1 fruit fly cellular context compared by ENCODE assay signal in the genomic region with DNA sequence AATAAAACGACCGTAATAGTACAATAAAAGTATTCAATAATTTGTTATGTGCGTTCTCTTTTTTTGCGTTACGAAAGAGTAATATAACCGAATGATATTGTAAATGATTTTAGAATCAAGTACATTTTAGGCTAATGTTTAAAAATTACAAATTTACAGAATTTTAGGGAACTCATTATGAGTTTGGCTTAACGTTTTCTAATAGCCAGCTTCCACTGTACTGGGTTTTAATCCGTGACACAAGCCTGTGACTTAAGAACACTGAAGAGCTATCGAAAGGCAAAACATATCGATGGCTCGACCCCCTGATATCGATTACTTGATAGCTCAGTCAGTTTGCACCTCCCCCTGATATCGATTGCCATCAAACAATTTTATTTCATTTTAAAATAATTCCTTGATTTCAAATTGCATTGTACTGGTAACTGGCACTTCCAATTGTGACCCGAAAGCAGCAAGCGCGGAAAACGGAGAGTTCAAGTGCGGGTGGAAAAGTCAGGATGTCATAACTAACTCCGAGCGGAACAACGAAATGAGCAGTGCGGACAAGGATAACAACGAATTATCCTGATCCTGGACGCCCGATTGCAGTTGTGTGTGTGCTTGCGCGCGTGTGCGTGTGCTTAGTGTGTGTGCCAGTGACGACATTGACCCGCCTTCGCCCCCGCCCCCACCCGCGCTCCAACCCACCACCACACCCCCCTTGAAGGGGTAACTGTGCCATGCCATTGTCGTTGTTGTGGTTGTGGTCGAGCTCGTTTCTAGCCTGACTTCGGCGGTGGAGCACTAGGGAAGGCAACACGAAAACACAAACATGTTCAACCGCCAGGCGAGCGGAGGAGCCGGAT.
TF ChIP-seq lines count a peak whose summit lies in the region.

A gene (plus strand): TSS at position 330 of the 848 bp plus-strand sequence.

TF ChIP-seq in whole organism, embryonic, 481 proteins besides CTCF, POLR2A, EP300 and RAD21 (continued from another document):
- TF ChIP-seq CG1529 (GFP tag; optimal IDR thresholded peaks at IDR 0.05; lab: Kevin White, UChicago) (no peak), CG34422 (GFP tag; IDR thresholded peaks at IDR 0.05; lab: Robert Waterston, UW) (no peak), NC2α (GFP tag; optimal IDR thresholded peaks at IDR 0.05; lab: Kevin White, UChicago) (no peak), Taf1 (GFP tag; IDR thresholded peaks at IDR 0.05; lab: Robert Waterston, UW) (0 out of 2 replicates have a peak, but pooled peaks have one; percentile 25), CG1602 (GFP tag; optimal IDR thresholded peaks at IDR 0.05; lab: Kevin White, UChicago) (peak; percentile 14), CG16815 (GFP tag; optimal IDR thresholded peaks at IDR 0.05; lab: Kevin White, UChicago) (peak; percentile 23), CG12769 (tag; optimal IDR thresholded peaks at IDR 0.05; lab: Kevin White, UChicago) (no peak), chn (GFP tag; optimal IDR thresholded peaks at IDR 0.05; lab: Kevin White, UChicago) (peak; percentile 58), da (GFP tag; optimal IDR thresholded peaks at IDR 0.05; lab: Kevin White, UChicago) (no peak), Dll (GFP tag; IDR thresholded peaks at IDR 0.05; lab: Robert Waterston, UW; ENCODE audit: partially characterized antibody) (peak; percentile 79), sc (optimal IDR thresholded peaks at IDR 0.05; lab: Kevin White, UChicago) (no peak), sc (GFP tag; optimal IDR thresholded peaks at IDR 0.05; lab: Kevin White, UChicago) (no peak), sob (GFP tag; IDR thresholded peaks at IDR 0.05; lab: Robert Waterston, UW) (peak; percentile 63; the same call in 1 of the 2 replicates), CG10267 (tag; optimal IDR thresholded peaks at IDR 0.05; lab: Kevin White, UChicago) (peak; percentile 46), Dip2 (GFP tag; IDR thresholded peaks at IDR 0.05; lab: Robert Waterston, UW) (no peak), tna (GFP tag; IDR thresholded peaks at IDR 0.05; lab: Robert Waterston, UW; ENCODE audit: partially characterized antibody) (peak; percentile 90), CG4424 (GFP tag; optimal IDR thresholded peaks at IDR 0.05; lab: Kevin White, UChicago) (no peak), Six4 (GFP tag; optimal IDR thresholded peaks at IDR 0.05; lab: Kevin White, UChicago) (no peak), CG11723 (GFP tag; optimal IDR thresholded peaks at IDR 0.05; lab: Kevin White, UChicago) (no peak), CG18619 (GFP tag; optimal IDR thresholded peaks at IDR 0.05; lab: Kevin White, UChicago) (no peak), CG15601 (tag; optimal IDR thresholded peaks at IDR 0.05; lab: Kevin White, UChicago) (no peak), CG42726 (GFP tag; IDR thresholded peaks at IDR 0.05; lab: Robert Waterston, UW; ENCODE audit: partially characterized antibody) (peak; percentile 87), Dip3 (GFP tag; optimal IDR thresholded peaks at IDR 0.05; lab: Kevin White, UChicago) (peak; percentile 15), CG3726 (GFP tag; IDR thresholded peaks at IDR 0.05; lab: Robert Waterston, UW) (no peak), grn (GFP tag; optimal IDR thresholded peaks at IDR 0.05; lab: Kevin White, UChicago) (no peak), CG32532 (GFP tag; IDR thresholded peaks at IDR 0.05; lab: Robert Waterston, UW) (peak; percentile 75), wor (GFP tag; IDR thresholded peaks at IDR 0.05; lab: Robert Waterston, UW) (no peak), CG6854 (GFP tag; optimal IDR thresholded peaks at IDR 0.05; lab: Kevin White, UChicago) (no peak), Oli (tag; optimal IDR thresholded peaks at IDR 0.05; lab: Kevin White, UChicago) (peak; percentile 15), CG13624 (GFP tag; optimal IDR thresholded peaks at IDR 0.05; lab: Kevin White, UChicago) (peak; percentile 55), CG8290 (GFP tag; optimal IDR thresholded peaks at IDR 0.05; lab: Kevin White, UChicago) (no peak), CG8290 (tag; optimal IDR thresholded peaks at IDR 0.05; lab: Kevin White, UChicago) (no peak), yki (optimal IDR thresholded peaks at IDR 0.05; lab: Kevin White, UChicago) (no peak), zfh1 (GFP tag; IDR thresholded peaks at IDR 0.05; lab: Robert Waterston, UW) (peak; percentile 50; the same call in 1 of the 3 replicates), ftz-f1 (GFP tag; optimal IDR thresholded peaks at IDR 0.05; lab: Kevin White, UChicago) (no peak), Adf1 (GFP tag; IDR thresholded peaks at IDR 0.05; lab: Robert Waterston, UW) (0 out of 2 replicates have a peak, but pooled peaks have one; percentile 9), twi (tag; optimal IDR thresholded peaks at IDR 0.05; lab: Kevin White, UChicago) (no peak), sug (tag; optimal IDR thresholded peaks at IDR 0.05; lab: Kevin White, UChicago) (no peak), hbn (GFP tag; IDR thresholded peaks at IDR 0.05; lab: Robert Waterston, UW; ENCODE audit: partially characterized antibody) (peak; percentile 82), CG2120 (GFP tag; optimal IDR thresholded peaks at IDR 0.05; lab: Kevin White, UChicago) (peak; percentile 74), Hr51 (GFP tag; optimal IDR thresholded peaks at IDR 0.05; lab: Kevin White, UChicago) (no peak), NfI (GFP tag; optimal IDR thresholded peaks at IDR 0.05; lab: Kevin White, UChicago) (peak; percentile 22), br (optimal IDR thresholded peaks at IDR 0.05; lab: Kevin White, UChicago) (no peak), CG8478 (optimal IDR thresholded peaks at IDR 0.05; lab: Kevin White, UChicago) (no peak), ttk (GFP tag; IDR thresholded peaks at IDR 0.05; lab: Robert Waterston, UW) (peak; percentile 45; the same call in 1 of the 2 replicates), CG8765 (GFP tag; IDR thresholded peaks at IDR 0.05; lab: Robert Waterston, UW) (no peak), jumu (GFP tag; optimal IDR thresholded peaks at IDR 0.05; lab: Kevin White, UChicago) (peak; percentile 40), schlank (tag; optimal IDR thresholded peaks at IDR 0.05; lab: Kevin White, UChicago) (no peak), gsb (GFP tag; IDR thresholded peaks at IDR 0.05; lab: Robert Waterston, UW) (no peak), CG2889 (GFP tag; IDR thresholded peaks at IDR 0.05; lab: Robert Waterston, UW) (0 out of 3 replicates have a peak, but pooled peaks have one; percentile 18), Sry-β (GFP tag; optimal IDR thresholded peaks at IDR 0.05; lab: Kevin White, UChicago) (no peak), al (GFP tag; IDR thresholded peaks at IDR 0.05; lab: Robert Waterston, UW) (peak; percentile 59), sd (tag; optimal IDR thresholded peaks at IDR 0.05; lab: Kevin White, UChicago) (no peak), tap (tag; optimal IDR thresholded peaks at IDR 0.05; lab: Kevin White, UChicago) (no peak), pb (GFP tag; optimal IDR thresholded peaks at IDR 0.05; lab: Kevin White, UChicago) (no peak), Nf-YC (tag; optimal IDR thresholded peaks at IDR 0.05; lab: Kevin White, UChicago) (no peak), Tbp (GFP tag; optimal IDR thresholded peaks at IDR 0.05; lab: Kevin White, UChicago) (no peak), CG14014 (GFP tag; IDR thresholded peaks at IDR 0.05; lab: Robert Waterston, UW) (0 out of 2 replicates have a peak, but pooled peaks have one; percentile 24), gcm (GFP tag; optimal IDR thresholded peaks at IDR 0.05; lab: Kevin White, UChicago) (no peak), odd (GFP tag; optimal IDR thresholded peaks at IDR 0.05; lab: Kevin White, UChicago) (no peak), pita (GFP tag; optimal IDR thresholded peaks at IDR 0.05; lab: Kevin White, UChicago) (no peak), cato (GFP tag; optimal IDR thresholded peaks at IDR 0.05; lab: Kevin White, UChicago; ENCODE audit: borderline replicate concordance) (no peak)
